Worm (Caenorhabditis elegans) whole organism, L4 larva: Measurements from ENCODE around the gene Y69E1A.4.

Source experiments
- F10B5.3 ChIP-seq: sonication (generic microtip); optimal IDR thresholded peaks from 2 replicates; lab custom pipeline; 2016; ENCODE audit warnings: mild to moderate bottlenecking, missing genetic modification characterization, missing compliant biosample characterization
- Y105C5A.15 ChIP-seq: fragments of 200-800 bp; sonication (Bioruptor generic); IDR thresholded peaks from 2 replicates; pipeline ENCODE4 v1.3.6; 2022; ENCODE audit warnings: missing genetic modification characterization, missing compliant biosample characterization
- Y75B8A.6 ChIP-seq: fragments of 200-800 bp; sonication (Bioruptor generic); IDR thresholded peaks from 2 replicates; pipeline ENCODE4 v1.3.6; 2022; ENCODE audit warnings: missing genetic modification reagents, missing genetic modification characterization, missing compliant biosample characterization
- aha-1 ChIP-seq: fragments of 150-350 bp; peaks from one replicate; lab custom pipeline; 2014; ENCODE audit warnings: missing biosample characterization, missing genetic modification characterization
- aly-2 ChIP-seq: sonication (generic microtip); optimal IDR thresholded peaks from 2 replicates; lab custom pipeline; 2018; ENCODE audit warnings: missing biosample characterization, missing genetic modification characterization
- ama-1 ChIP-seq: fragments of 150-350 bp; optimal IDR thresholded peaks from 2 replicates; lab custom pipeline; 2014; ENCODE audit warnings: inconsistent platforms, mixed read lengths
- ceh-20 ChIP-seq: fragments of 200-800 bp; sonication (Bioruptor generic); IDR thresholded peaks from 2 replicates; pipeline ENCODE4 v1.3.6; 2022; ENCODE audit warnings: missing genetic modification reagents, missing genetic modification characterization, missing compliant biosample characterization
- ceh-82 ChIP-seq: sonication (generic microtip); optimal IDR thresholded peaks from 2 replicates; lab custom pipeline; 2017; ENCODE audit warnings: missing biosample characterization, missing genetic modification characterization
- ces-1 ChIP-seq: fragments of 150-350 bp; sonication (generic microtip); optimal IDR thresholded peaks from 4 replicates; lab custom pipeline; 2014; ENCODE audit warnings: missing biosample characterization, missing genetic modification reagents, missing genetic modification characterization
- ctbp-1 ChIP-seq: fragments of 200-800 bp; sonication (Bioruptor generic); IDR thresholded peaks from 2 replicates; pipeline ENCODE4 v1.3.6; 2022; ENCODE audit warnings: missing genetic modification reagents, missing genetic modification characterization, missing compliant biosample characterization
- daf-8 ChIP-seq: fragments of 200-800 bp; sonication (Bioruptor generic); IDR thresholded peaks from 2 replicates; pipeline ENCODE4 v1.3.6; 2022; ENCODE audit warnings: missing genetic modification characterization, missing compliant biosample characterization
- dmd-6 ChIP-seq: fragments of 200-800 bp; sonication (Bioruptor generic); IDR thresholded peaks from 2 replicates; pipeline ENCODE4 v1.3.6; 2022; ENCODE audit warnings: missing genetic modification reagents, missing genetic modification characterization, missing compliant biosample characterization
- dve-1 ChIP-seq: sonication (generic microtip); optimal IDR thresholded peaks from 2 replicates; lab custom pipeline; 2017; ENCODE audit warnings: antibody characterized with exemption, mild to moderate bottlenecking, missing genetic modification characterization, missing compliant biosample characterization; ENCODE audit not compliant: insufficient read depth
- egl-27 ChIP-seq: sonication (generic microtip); optimal IDR thresholded peaks from 3 replicates; lab custom pipeline; 2017; ENCODE audit warnings: missing biosample characterization, missing genetic modification reagents, missing genetic modification characterization
- egl-43 ChIP-seq: fragments of 200-800 bp; sonication (Bioruptor generic); IDR thresholded peaks from 2 replicates; pipeline ENCODE4 v1.3.6; 2022; ENCODE audit warnings: missing genetic modification reagents, missing genetic modification characterization, missing compliant biosample characterization
- hif-1 ChIP-seq, 2 experiments: sonication (generic microtip); optimal IDR thresholded peaks; 2 replicates each; lab custom pipeline; 2016 to 2017; ENCODE audit warnings: missing compliant biosample characterization in 2 of 2, missing genetic modification characterization in 2 of 2, missing genetic modification reagents in 2 of 2, missing genotype in 2 of 2, mild to moderate bottlenecking in 1 of 2
- hlh-11 ChIP-seq: fragments of 200-800 bp; sonication (Bioruptor generic); optimal IDR thresholded peaks from 2 replicates; lab custom pipeline; 2018; ENCODE audit warnings: mild to moderate bottlenecking, missing genetic modification characterization, missing compliant biosample characterization
- hlh-30 ChIP-seq: sonication (generic microtip); optimal IDR thresholded peaks from 2 replicates; lab custom pipeline; 2017; ENCODE audit warnings: antibody characterized with exemption, mild to moderate bottlenecking, missing genetic modification characterization, missing compliant biosample characterization; ENCODE audit not compliant: insufficient read depth
- hmg-1.1 ChIP-seq: fragments of 200-800 bp; sonication (Bioruptor generic); IDR thresholded peaks from 2 replicates; pipeline ENCODE4 v1.3.6; 2022; ENCODE audit warnings: missing genetic modification reagents, missing genetic modification characterization, missing compliant biosample characterization
- lin-1 ChIP-seq: fragments of 200-800 bp; sonication (Bioruptor generic); IDR thresholded peaks from 2 replicates; pipeline ENCODE4 v1.3.6; 2022; ENCODE audit warnings: missing genetic modification reagents, missing genetic modification characterization, missing compliant biosample characterization
- lin-38 ChIP-seq: fragments of 200-800 bp; sonication (Bioruptor generic); IDR thresholded peaks from 2 replicates; pipeline ENCODE4 v1.3.6; 2022; ENCODE audit warnings: missing genetic modification reagents, missing genetic modification characterization, missing compliant biosample characterization
- lsy-2 ChIP-seq, 2 experiments: fragments of 150-350 bp in 1 of 2; sonication (generic microtip) in 1 of 2; optimal IDR thresholded peaks; 2 replicates each; lab custom pipeline; 2014 to 2017; ENCODE audit warnings: missing biosample characterization in 2 of 2, missing genetic modification characterization in 2 of 2
- mdl-1 ChIP-seq, 2 experiments: fragments of 150-350 bp in 1 of 2; sonication (generic microtip) in 1 of 2; optimal IDR thresholded peaks; 2 replicates each; lab custom pipeline; 2014 to 2017; ENCODE audit warnings: missing biosample characterization in 2 of 2, missing genetic modification characterization in 2 of 2
- mdt-29 ChIP-seq: fragments of 200-800 bp; sonication (Bioruptor generic); IDR thresholded peaks from 2 replicates; pipeline ENCODE4 v1.3.6; 2022; ENCODE audit warnings: missing genetic modification reagents, missing genetic modification characterization, missing compliant biosample characterization
- mep-1 ChIP-seq: fragments of 150-350 bp; sonication (generic microtip); optimal IDR thresholded peaks from 3 replicates; lab custom pipeline; 2014; ENCODE audit warnings: missing biosample characterization, missing genetic modification characterization
- mes-2 ChIP-seq: sonication (generic microtip); optimal IDR thresholded peaks from 2 replicates; lab custom pipeline; 2016; ENCODE audit warnings: missing genotype, mild to moderate bottlenecking, missing genetic modification characterization, missing compliant biosample characterization; ENCODE audit not compliant: poor library complexity, severe bottlenecking
- mxl-2 ChIP-seq: fragments of 200-800 bp; sonication (Bioruptor generic); conservative IDR thresholded peaks from 2 replicates; pipeline ENCODE4 v1.3.6; 2022; ENCODE audit warnings: missing genetic modification reagents, missing genetic modification characterization, missing compliant biosample characterization
- mxl-3 ChIP-seq: fragments of 200-800 bp; sonication (Bioruptor generic); optimal IDR thresholded peaks from 2 replicates; lab custom pipeline; 2018; ENCODE audit warnings: mild to moderate bottlenecking, missing genetic modification characterization, missing compliant biosample characterization
- nhr-111 ChIP-seq: fragments of 200-800 bp; sonication (Bioruptor generic); optimal IDR thresholded peaks from 2 replicates; lab custom pipeline; 2018; ENCODE audit warnings: mild to moderate bottlenecking, missing genetic modification characterization, missing compliant biosample characterization
- nhr-237 ChIP-seq: sonication (generic microtip); optimal IDR thresholded peaks from 2 replicates; lab custom pipeline; 2017; ENCODE audit warnings: missing biosample characterization, missing genetic modification characterization
- nhr-25 ChIP-seq: sonication (generic microtip); optimal IDR thresholded peaks from 2 replicates; lab custom pipeline; 2017; ENCODE audit warnings: missing genetic modification characterization, mild to moderate bottlenecking, missing compliant biosample characterization, antibody characterized with exemption, moderate library complexity, borderline replicate concordance; ENCODE audit not compliant: insufficient read depth
- nhr-28 ChIP-seq: fragments of 150-350 bp; optimal IDR thresholded peaks from 2 replicates; lab custom pipeline; 2014; ENCODE audit warnings: missing biosample characterization, missing genetic modification characterization
- nhr-41 ChIP-seq: fragments of 200-800 bp; sonication (Bioruptor generic); IDR thresholded peaks from 2 replicates; pipeline ENCODE4 v1.3.6; 2022; ENCODE audit warnings: missing genetic modification reagents, missing genetic modification characterization, missing compliant biosample characterization
- nhr-6 ChIP-seq: fragments of 150-350 bp; optimal IDR thresholded peaks from 2 replicates; lab custom pipeline; 2014; ENCODE audit warnings: missing biosample characterization, missing genetic modification characterization
- nhr-77 ChIP-seq: fragments of 150-350 bp; optimal IDR thresholded peaks from 2 replicates; lab custom pipeline; 2014; ENCODE audit warnings: missing biosample characterization, missing genetic modification characterization
- php-3 ChIP-seq: fragments of 200-800 bp; sonication (Bioruptor generic); IDR thresholded peaks from 2 replicates; pipeline ENCODE4 v1.3.6; 2022; ENCODE audit warnings: missing genetic modification reagents, missing genetic modification characterization, missing compliant biosample characterization
- saeg-2 ChIP-seq: fragments of 200-800 bp; sonication (Bioruptor generic); IDR thresholded peaks from 2 replicates; pipeline ENCODE4 v1.3.6; 2022; ENCODE audit warnings: missing genetic modification reagents, missing genetic modification characterization, missing compliant biosample characterization
- snpc-4 ChIP-seq: fragments of 150-350 bp; optimal IDR thresholded peaks from 2 replicates; lab custom pipeline; 2014; ENCODE audit warnings: missing biosample characterization, missing genetic modification characterization
- spr-1 ChIP-seq: sonication (generic microtip); optimal IDR thresholded peaks from 2 replicates; lab custom pipeline; 2016; ENCODE audit warnings: mild to moderate bottlenecking, missing genetic modification characterization, missing compliant biosample characterization
- spr-3 ChIP-seq: fragments of 200-800 bp; sonication (Bioruptor generic); optimal IDR thresholded peaks from 2 replicates; lab custom pipeline; 2018; ENCODE audit warnings: mild to moderate bottlenecking, missing genetic modification characterization, missing compliant biosample characterization
- tra-1 ChIP-seq: fragments of 200-800 bp; sonication (Bioruptor generic); IDR thresholded peaks from 2 replicates; pipeline ENCODE4 v1.3.6; 2022; ENCODE audit warnings: missing genetic modification reagents, missing genetic modification characterization, missing compliant biosample characterization
- unc-130 ChIP-seq: sonication (generic microtip); optimal IDR thresholded peaks from 2 replicates; lab custom pipeline; 2016; ENCODE audit warnings: missing genetic modification reagents, missing genetic modification characterization, missing compliant biosample characterization
- unc-62 ChIP-seq, 3 experiments: fragments of 150-350 bp in 1 of 3; sonication (generic microtip); optimal IDR thresholded peaks in 2 of 3; peaks in 1 of 3; 1 replicate in 1 of 3; 2 replicates in 2 of 3; lab custom pipeline; 2014 to 2017; ENCODE audit warnings: missing biosample characterization in 3 of 3, missing genetic modification characterization in 3 of 3, missing genetic modification reagents in 3 of 3, missing genotype in 1 of 3
- ztf-11 ChIP-seq: fragments of 150-350 bp; optimal IDR thresholded peaks from 2 replicates; lab custom pipeline; 2014; ENCODE audit warnings: missing biosample characterization, missing genetic modification characterization

The Y69E1A.4 gene

ce11 chrIV:10970767-10971166, 15.7 kb downstream of the Y69E1A.4 start:
- no peak for TF ChIP-seq Y105C5A.15 (GFP tag; lab: Robert Waterston, UW)
- no peak for TF ChIP-seq lin-38
- no peak for TF ChIP-seq dmd-6
- TF ChIP-seq spr-1 (tag; lab: Kevin White, UChicago): no peak
- peak; percentile 91 for TF ChIP-seq aha-1 (tag; lab: Kevin White, UChicago)
- no peak for TF ChIP-seq mes-2 (tag; lab: Kevin White, UChicago)
- TF ChIP-seq aly-2 (tag; lab: Kevin White, UChicago): no peak
- TF ChIP-seq ces-1 (GFP tag; lab: Kevin White, UChicago): no peak
- TF ChIP-seq, all 104 proteins: peak for 1

- TF ChIP-seq Y105C5A.15 (GFP tag; lab: Robert Waterston, UW) (no peak), nhr-237 (tag; lab: Kevin White, UChicago) (no peak), dve-1 (tag; lab: Kevin White, UChicago) (peak; percentile 23), nhr-111 (GFP tag; lab: Kevin White, UChicago) (no peak), snpc-4 (tag; lab: Kevin White, UChicago) (no peak), mxl-2 (GFP tag; lab: Robert Waterston, UW) (no peak), php-3 (GFP tag; lab: Robert Waterston, UW) (no peak), saeg-2 (GFP tag; lab: Robert Waterston, UW) (no peak), ceh-82 (no peak), daf-8 (GFP tag; lab: Robert Waterston, UW) (no peak), hlh-30 (tag; lab: Kevin White, UChicago) (peak; percentile 26), nhr-28 (tag; lab: Kevin White, UChicago) (peak; percentile 65), spr-3 (GFP tag; lab: Kevin White, UChicago) (no peak), Y75B8A.6 (GFP tag; lab: Robert Waterston, UW) (no peak), unc-62 (GFP tag; optimal IDR thresholded peaks at IDR 0.05 in 1 of 2; lab: Kevin White, UChicago) (peak in 1 of 2 experiments; percentile 95), unc-62 (tag; optimal IDR thresholded peaks at IDR 0.05; lab: Kevin White, UChicago) (no peak), mdt-29 (GFP tag; lab: Robert Waterston, UW) (no peak), unc-130 (GFP tag; lab: Kevin White, UChicago) (no peak), F10B5.3 (tag; lab: Kevin White, UChicago) (no peak), nhr-25 (tag; lab: Kevin White, UChicago) (peak; percentile 71), dmd-6 (0 out of 2 replicates have a peak, but pooled peaks have one; percentile 5), mxl-3 (GFP tag; lab: Kevin White, UChicago) (peak; percentile 28), egl-43 (GFP tag; lab: Robert Waterston, UW) (no peak), lsy-2 (tag; optimal IDR thresholded peaks at IDR 0.05; lab: Kevin White, UChicago) (no peak), hmg-1.1 (no peak), hlh-11 (tag; lab: Kevin White, UChicago) (peak; percentile 17), egl-27 (no peak), ama-1 (lab: Kevin White, UChicago) (no peak)
Measured at ce11 chrIV:10971636-10972199, 16.7 kb downstream of the Y69E1A.4 start.

DNA sequence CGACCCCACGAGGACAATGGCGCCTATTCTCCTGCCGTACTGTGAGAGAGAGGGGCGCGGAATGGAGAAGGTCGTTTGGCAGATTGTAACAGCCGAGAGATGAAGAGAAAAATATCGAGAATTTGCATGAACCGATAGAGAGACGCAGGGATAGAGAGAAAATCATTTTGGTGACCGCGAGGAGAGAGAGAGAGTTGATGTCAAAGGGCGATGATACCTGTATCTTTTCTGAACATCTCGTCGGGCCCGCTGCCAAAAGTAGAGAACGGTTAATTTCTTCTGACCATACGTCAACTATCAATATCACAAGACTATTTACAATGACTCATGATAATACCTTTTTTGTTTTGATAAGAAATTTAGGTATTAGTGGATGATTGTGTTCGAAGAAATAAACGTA, 20.9 kb downstream of the Y69E1A.4 start:
- TF ChIP-seq ctbp-1 (GFP tag; lab: Robert Waterston, UW): no peak
- TF ChIP-seq ceh-20: peak; percentile 36; the same call in 1 of the 2 replicates
- peak in 1 of 2 experiments; percentile 48 for TF ChIP-seq lsy-2 (tag; optimal IDR thresholded peaks at IDR 0.05; lab: Kevin White, UChicago)
- peak; percentile 55 for TF ChIP-seq dmd-6
- TF ChIP-seq nhr-6 (tag; lab: Kevin White, UChicago): peak; percentile 19
- TF ChIP-seq hif-1 (tag; optimal IDR thresholded peaks at IDR 0.05; lab: Kevin White, UChicago): no peak
- peak in 1 of 2 experiments; percentile 46 for TF ChIP-seq mdl-1 (tag; optimal IDR thresholded peaks at IDR 0.05; lab: Kevin White, UChicago)
- no peak for TF ChIP-seq lin-38
- peak; percentile 77 for TF ChIP-seq hlh-30 (tag; lab: Kevin White, UChicago)
- peak; percentile 22 for TF ChIP-seq dve-1 (tag; lab: Kevin White, UChicago)
- peak; percentile 50 for TF ChIP-seq aha-1 (tag; lab: Kevin White, UChicago)
- no peak for TF ChIP-seq lin-1 (GFP tag; lab: Robert Waterston, UW)
- TF ChIP-seq nhr-28 (tag; lab: Kevin White, UChicago): peak; percentile 70
- TF ChIP-seq nhr-41 (GFP tag; lab: Robert Waterston, UW): 0 out of 2 replicates have a peak, but pooled peaks have one; percentile 31
- TF ChIP-seq hlh-11 (tag; lab: Kevin White, UChicago): peak; percentile 68
- 0 out of 2 replicates have a peak, but pooled peaks have one; percentile 51 for TF ChIP-seq tra-1
- peak; percentile 33 for TF ChIP-seq mxl-3 (GFP tag; lab: Kevin White, UChicago)
- peak; percentile 15 for TF ChIP-seq nhr-77 (tag; lab: Kevin White, UChicago)
- TF ChIP-seq ztf-11 (tag; lab: Kevin White, UChicago): no peak
- TF ChIP-seq nhr-25 (tag; lab: Kevin White, UChicago): peak; percentile 83
- TF ChIP-seq mep-1: peak; percentile 66
